Worm (Caenorhabditis elegans) whole organism, L2 larva: ENCODE measurements around the gene srh-63.

Source experiments
- C34F6.9 ChIP-seq: fragments of 150-350 bp; optimal IDR thresholded peaks from 2 replicates; lab custom pipeline; 2014; ENCODE audit warnings: missing biosample characterization, missing genetic modification characterization
- F13H6.1 ChIP-seq: sonication (generic microtip); optimal IDR thresholded peaks from 2 replicates; lab custom pipeline; 2016; ENCODE audit warnings: missing genetic modification characterization, missing compliant biosample characterization
- R02D3.7 ChIP-seq: fragments of 150-350 bp; optimal IDR thresholded peaks from 2 replicates; lab custom pipeline; 2014; ENCODE audit warnings: missing biosample characterization, missing genetic modification characterization
- ZK546.5 ChIP-seq: sonication (generic microtip); optimal IDR thresholded peaks from 2 replicates; lab custom pipeline; 2017; ENCODE audit warnings: missing biosample characterization, missing genetic modification characterization
- aly-2 ChIP-seq: fragments of 150-350 bp; optimal IDR thresholded peaks from 2 replicates; lab custom pipeline; 2014; ENCODE audit warnings: missing biosample characterization, missing genetic modification characterization
- ama-1 ChIP-seq: fragments of 150-350 bp; optimal IDR thresholded peaks from 2 replicates; lab custom pipeline; 2018; ENCODE audit warnings: inconsistent platforms
- blmp-1 ChIP-seq: sonication (generic microtip); optimal IDR thresholded peaks from 2 replicates; lab custom pipeline; 2017; ENCODE audit warnings: missing genetic modification characterization, mild to moderate bottlenecking, missing compliant biosample characterization, antibody characterized with exemption, moderate library complexity; ENCODE audit not compliant: insufficient read depth
- ceh-16 ChIP-seq: fragments of 150-350 bp; optimal IDR thresholded peaks from 2 replicates; lab custom pipeline; 2014; ENCODE audit warnings: missing biosample characterization, missing genetic modification characterization
- ceh-82 ChIP-seq: fragments of 150-350 bp; optimal IDR thresholded peaks from 2 replicates; lab custom pipeline; 2014; ENCODE audit warnings: missing biosample characterization, missing genetic modification characterization
- crh-2 ChIP-seq: sonication (generic microtip); optimal IDR thresholded peaks from 2 replicates; lab custom pipeline; 2017; ENCODE audit warnings: missing biosample characterization, missing genetic modification characterization
- egl-27 ChIP-seq: sonication (generic microtip); optimal IDR thresholded peaks from 3 replicates; lab custom pipeline; 2017; ENCODE audit warnings: missing biosample characterization, missing genetic modification reagents, missing genetic modification characterization
- elt-1 ChIP-seq: fragments of 150-350 bp; optimal IDR thresholded peaks from 2 replicates; lab custom pipeline; 2014; ENCODE audit warnings: missing biosample characterization, missing genetic modification characterization
- fos-1 ChIP-seq: fragments of 150-350 bp; optimal IDR thresholded peaks from 2 replicates; lab custom pipeline; 2014; ENCODE audit warnings: missing biosample characterization, missing genetic modification characterization
- gmeb-1 ChIP-seq: fragments of 150-350 bp; optimal IDR thresholded peaks from 2 replicates; lab custom pipeline; 2014; ENCODE audit warnings: missing biosample characterization, missing genetic modification characterization
- lin-39 ChIP-seq: fragments of 150-350 bp; optimal IDR thresholded peaks from 2 replicates; lab custom pipeline; 2014; ENCODE audit warnings: missing biosample characterization, missing genetic modification reagents, missing genetic modification characterization
- lsy-2 ChIP-seq, 2 experiments: fragments of 150-350 bp in 1 of 2; sonication (generic microtip) in 1 of 2; optimal IDR thresholded peaks; 2 replicates each; lab custom pipeline; 2014 to 2017; ENCODE audit warnings: missing biosample characterization in 2 of 2, missing genetic modification characterization in 2 of 2
- mab-5 ChIP-seq: fragments of 150-350 bp; optimal IDR thresholded peaks from 2 replicates; lab custom pipeline; 2014; ENCODE audit warnings: missing biosample characterization, missing genetic modification characterization
- mbf-1 ChIP-seq: sonication (generic microtip); optimal IDR thresholded peaks from 2 replicates; lab custom pipeline; 2017; ENCODE audit warnings: missing biosample characterization, missing genetic modification characterization
- nhr-10 ChIP-seq: sonication (generic microtip); optimal IDR thresholded peaks from 2 replicates; lab custom pipeline; 2017; ENCODE audit warnings: missing biosample characterization, missing genetic modification characterization
- nhr-11 ChIP-seq: fragments of 150-350 bp; optimal IDR thresholded peaks from 2 replicates; lab custom pipeline; 2014; ENCODE audit warnings: missing biosample characterization, missing genetic modification characterization
- nhr-129 ChIP-seq: fragments of 150-350 bp; optimal IDR thresholded peaks from 2 replicates; lab custom pipeline; 2014; ENCODE audit warnings: missing biosample characterization, missing genetic modification characterization
- nhr-21 ChIP-seq: fragments of 150-350 bp; optimal IDR thresholded peaks from 2 replicates; lab custom pipeline; 2014; ENCODE audit warnings: missing biosample characterization, missing genetic modification characterization
- nhr-23 ChIP-seq: fragments of 150-350 bp; optimal IDR thresholded peaks from 2 replicates; lab custom pipeline; 2014; ENCODE audit warnings: missing biosample characterization, missing genetic modification reagents, missing genetic modification characterization
- nhr-237 ChIP-seq: fragments of 150-350 bp; optimal IDR thresholded peaks from 2 replicates; lab custom pipeline; 2014; ENCODE audit warnings: missing biosample characterization, missing genetic modification characterization
- nhr-77 ChIP-seq: fragments of 150-350 bp; optimal IDR thresholded peaks from 2 replicates; lab custom pipeline; 2014; ENCODE audit warnings: missing biosample characterization, missing genetic modification characterization
- peb-1 ChIP-seq: fragments of 150-350 bp; optimal IDR thresholded peaks from 2 replicates; lab custom pipeline; 2014; ENCODE audit warnings: missing biosample characterization, missing genetic modification characterization
- sem-4 ChIP-seq: fragments of 150-350 bp; optimal IDR thresholded peaks from 2 replicates; lab custom pipeline; 2014; ENCODE audit warnings: missing biosample characterization, missing genetic modification reagents, missing genetic modification characterization
- sma-3 ChIP-seq: sonication (generic microtip); optimal IDR thresholded peaks from 2 replicates; lab custom pipeline; 2016; ENCODE audit warnings: missing genetic modification reagents, missing genetic modification characterization, missing compliant biosample characterization
- sma-9 ChIP-seq, 2 experiments: fragments of 150-350 bp in 1 of 2; sonication (generic microtip) in 1 of 2; optimal IDR thresholded peaks; 2 replicates each; lab custom pipeline; 2014 to 2016; ENCODE audit warnings: missing genetic modification characterization in 2 of 2, mild to moderate bottlenecking in 1 of 2, missing biosample characterization in 1 of 2, missing compliant biosample characterization in 1 of 2, missing genetic modification reagents in 1 of 2, moderate library complexity in 1 of 2
- snpc-4 ChIP-seq: fragments of 150-350 bp; optimal IDR thresholded peaks from 2 replicates; lab custom pipeline; 2014; ENCODE audit warnings: missing biosample characterization, missing genetic modification characterization
- unc-39 ChIP-seq: fragments of 150-350 bp; optimal IDR thresholded peaks from 2 replicates; lab custom pipeline; 2014; ENCODE audit warnings: missing biosample characterization, missing genetic modification characterization
- unc-55 ChIP-seq: fragments of 150-350 bp; sonication (generic microtip); optimal IDR thresholded peaks from 3 replicates; lab custom pipeline; 2014; ENCODE audit warnings: missing biosample characterization, missing genetic modification reagents, missing genetic modification characterization
- unc-62 ChIP-seq: fragments of 150-350 bp; optimal IDR thresholded peaks from 2 replicates; lab custom pipeline; 2014; ENCODE audit warnings: missing biosample characterization, missing genetic modification reagents, missing genetic modification characterization
- ztf-11 ChIP-seq: sonication (generic microtip); optimal IDR thresholded peaks from 2 replicates; lab custom pipeline; 2017; ENCODE audit warnings: missing biosample characterization, missing genetic modification characterization
- ztf-4 ChIP-seq: fragments of 150-350 bp; optimal IDR thresholded peaks from 2 replicates; lab custom pipeline; 2014; ENCODE audit warnings: missing biosample characterization, missing genetic modification characterization

The srh-63 gene

ce11 chrIV:14565062-14565461 is 41.4 kb downstream of the srh-63 start, which contains the start of gene Y57G11B.2:
Gene Y57G11B.2 (plus strand): TSS chrIV:14565362.
- TF ChIP-seq ZK546.5 (tag; lab: Kevin White, UChicago) (no peak), unc-39 (tag; lab: Kevin White, UChicago) (no peak), snpc-4 (tag; lab: Kevin White, UChicago) (no peak), lin-39 (tag; lab: Kevin White, UChicago) (no peak), ceh-82 (tag; lab: Kevin White, UChicago) (no peak), C34F6.9 (tag; lab: Kevin White, UChicago) (no peak), ceh-16 (tag; lab: Kevin White, UChicago) (no peak), R02D3.7 (tag; lab: Kevin White, UChicago) (no peak), crh-2 (tag; lab: Kevin White, UChicago) (no peak), nhr-23 (tag; lab: Kevin White, UChicago) (no peak), sma-9 (GFP tag; optimal IDR thresholded peaks at IDR 0.05; lab: Kevin White, UChicago) (no peak), sma-9 (tag; optimal IDR thresholded peaks at IDR 0.05; lab: Kevin White, UChicago) (no peak), mbf-1 (tag; lab: Kevin White, UChicago) (no peak), mab-5 (no peak), blmp-1 (no peak), F13H6.1 (no peak)

DNA sequence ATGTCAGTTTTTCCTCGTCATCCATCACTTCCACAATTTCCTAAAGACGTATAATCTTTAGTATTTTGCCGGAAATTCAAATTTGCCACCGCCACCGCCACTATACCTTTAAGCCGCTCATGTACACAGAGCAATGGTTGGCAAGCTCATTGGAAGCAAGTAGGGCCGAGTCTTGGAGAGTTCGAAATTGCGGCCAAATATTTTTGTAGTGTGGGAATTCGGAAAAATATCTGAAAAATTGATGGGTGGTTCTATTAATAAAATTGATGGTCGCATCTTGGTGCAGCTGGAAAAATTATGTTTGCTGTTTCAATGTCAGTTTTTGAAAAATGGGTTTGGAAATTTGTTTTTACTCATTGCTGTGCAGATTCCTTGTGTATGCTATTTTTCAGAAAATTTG is 48.0 kb downstream of the srh-63 start:
- TF ChIP-seq sem-4 = no peak
- TF ChIP-seq unc-55 (GFP tag; lab: Kevin White, UChicago) = no peak
- TF ChIP-seq gmeb-1 (tag; lab: Kevin White, UChicago) = no peak

- TF ChIP-seq sma-3 (GFP tag; lab: Kevin White, UChicago) = no peak
- TF ChIP-seq nhr-10 (tag; lab: Kevin White, UChicago) = no peak
- no peak for TF ChIP-seq ama-1 (lab: Kevin White, UChicago)
Measured at ce11 chrIV:14572607-14573006, 48.9 kb downstream of the srh-63 start, which contains the start of gene glb-34. Gene glb-34 (minus strand): TSS chrIV:14572707.

DNA sequence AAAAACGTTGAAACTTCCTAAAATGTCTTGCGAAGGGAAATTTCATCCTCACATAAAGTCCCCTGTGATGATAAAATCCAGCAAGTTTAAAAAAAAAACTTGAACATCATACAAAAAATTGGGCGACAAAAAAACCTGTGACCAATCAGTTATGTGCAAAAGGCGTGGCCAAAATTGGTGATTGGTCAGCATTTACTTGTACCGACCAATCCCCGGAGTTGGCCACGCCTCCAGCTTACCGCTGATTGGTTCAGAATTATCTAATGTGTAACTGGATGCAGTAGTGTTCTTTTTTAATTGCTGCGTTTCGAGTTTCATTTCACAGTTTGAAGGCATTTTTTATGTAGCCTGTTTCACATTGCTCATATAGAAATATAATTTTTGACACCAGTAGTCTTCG is 49.4 kb downstream of the srh-63 start:
- no peak for TF ChIP-seq nhr-11
- TF ChIP-seq ztf-11 (tag; lab: Kevin White, UChicago) = no peak
- TF ChIP-seq nhr-23 (tag; lab: Kevin White, UChicago) = no peak
- TF ChIP-seq gmeb-1 (tag; lab: Kevin White, UChicago) = no peak
- no peak for TF ChIP-seq lsy-2 (tag; optimal IDR thresholded peaks at IDR 0.05; lab: Kevin White, UChicago)
- no peak for TF ChIP-seq nhr-21 (tag; lab: Kevin White, UChicago)
- TF ChIP-seq nhr-237 (tag; lab: Kevin White, UChicago) = no peak
- no peak for TF ChIP-seq nhr-10 (tag; lab: Kevin White, UChicago)
- TF ChIP-seq nhr-77 (tag; lab: Kevin White, UChicago) = no peak
- no peak for TF ChIP-seq ztf-4 (tag; lab: Kevin White, UChicago)
- TF ChIP-seq unc-62 (GFP tag; lab: Kevin White, UChicago) = no peak
- no peak for TF ChIP-seq elt-1 (tag; lab: Kevin White, UChicago)
- TF ChIP-seq R02D3.7 (tag; lab: Kevin White, UChicago) = no peak
- no peak for TF ChIP-seq lin-39 (tag; lab: Kevin White, UChicago)
- TF ChIP-seq unc-39 (tag; lab: Kevin White, UChicago) = no peak
- TF ChIP-seq ZK546.5 (tag; lab: Kevin White, UChicago) = no peak
- TF ChIP-seq fos-1 = no peak
- no peak for TF ChIP-seq egl-27
- TF ChIP-seq, all 48 proteins: peak for 0

- TF ChIP-seq peb-1 (tag; lab: Kevin White, UChicago) = no peak
- no peak for TF ChIP-seq aly-2 (tag; lab: Kevin White, UChicago)
- no peak for TF ChIP-seq sem-4
- no peak for TF ChIP-seq snpc-4 (tag; lab: Kevin White, UChicago)
- no peak for TF ChIP-seq nhr-129 (tag; lab: Kevin White, UChicago)
- no peak for TF ChIP-seq egl-27
- TF ChIP-seq lsy-2 (tag; optimal IDR thresholded peaks at IDR 0.05; lab: Kevin White, UChicago) = no peak
- no peak for TF ChIP-seq ztf-4 (tag; lab: Kevin White, UChicago)
- TF ChIP-seq crh-2 (tag; lab: Kevin White, UChicago) = no peak
- TF ChIP-seq nhr-10 (tag; lab: Kevin White, UChicago) = no peak
- TF ChIP-seq, all 48 proteins: peak for 0
Measured at ce11 chrIV:14574282-14574869, 50.7 kb downstream of the srh-63 start, which contains the start of the genes Y57G11B.3 and Y57G11B.5. Gene Y57G11B.3 (minus strand): TSS chrIV:14574382. Gene Y57G11B.5 (plus strand): TSS chrIV:14574819.
